Worm (Caenorhabditis elegans): ENCODE results near the gene F26G1.3.

DNA sequence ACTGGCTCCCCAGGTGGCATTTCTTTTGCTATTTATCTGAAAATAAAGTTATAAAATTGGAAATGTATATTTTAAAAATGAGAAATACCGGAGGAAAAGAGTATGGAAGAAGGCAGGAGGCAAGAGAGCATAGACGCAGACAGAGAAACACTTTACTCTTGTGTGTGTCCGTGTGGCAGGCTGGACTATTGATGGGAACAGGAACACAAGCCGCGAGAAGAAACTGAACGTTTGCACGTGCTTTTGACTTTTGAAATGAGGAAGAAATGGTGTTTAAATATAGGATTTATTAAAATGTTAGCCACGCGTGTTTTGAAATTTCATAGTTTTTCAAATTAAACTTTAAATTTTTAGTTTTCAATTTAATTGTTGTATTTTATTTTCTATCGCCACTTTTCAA is 32.4 kb upstream of the F26G1.3 start, which contains the start of gene F10G7.10:
- TF ChIP-seq flt-1 (GFP tag; IDR thresholded peaks at IDR 0.05) (no peak), pes-1 (GFP tag; IDR thresholded peaks at IDR 0.05) (no peak), ama-1 (optimal IDR thresholded peaks at IDR 0.05) (no peak), aly-1 (tag; optimal IDR thresholded peaks at IDR 0.05) (no peak), ets-7 (tag; optimal IDR thresholded peaks at IDR 0.05) (no peak)
